Worm (Caenorhabditis elegans) whole organism, L2 larva: Measurements from ENCODE around the gene str-123.

ENCODE experiments used
- C34F6.9 ChIP-seq: fragments of 150-350 bp; optimal IDR thresholded peaks from 2 replicates; lab custom pipeline; 2014; ENCODE audit warnings: missing biosample characterization, missing genetic modification characterization
- F13H6.1 ChIP-seq: sonication (generic microtip); optimal IDR thresholded peaks from 2 replicates; lab custom pipeline; 2016; ENCODE audit warnings: missing genetic modification characterization, missing compliant biosample characterization
- R02D3.7 ChIP-seq: fragments of 150-350 bp; optimal IDR thresholded peaks from 2 replicates; lab custom pipeline; 2014; ENCODE audit warnings: missing biosample characterization, missing genetic modification characterization
- alr-1 ChIP-seq: fragments of 150-350 bp; optimal IDR thresholded peaks from 2 replicates; lab custom pipeline; 2014; ENCODE audit warnings: missing biosample characterization, missing genetic modification characterization
- aly-2 ChIP-seq: fragments of 150-350 bp; optimal IDR thresholded peaks from 2 replicates; lab custom pipeline; 2014; ENCODE audit warnings: missing biosample characterization, missing genetic modification characterization
- ama-1 ChIP-seq: fragments of 150-350 bp; optimal IDR thresholded peaks from 2 replicates; lab custom pipeline; 2018; ENCODE audit warnings: inconsistent platforms
- blmp-1 ChIP-seq: sonication (generic microtip); optimal IDR thresholded peaks from 2 replicates; lab custom pipeline; 2017; ENCODE audit warnings: missing genetic modification characterization, mild to moderate bottlenecking, missing compliant biosample characterization, antibody characterized with exemption, moderate library complexity; ENCODE audit not compliant: insufficient read depth
- ceh-16 ChIP-seq: fragments of 150-350 bp; optimal IDR thresholded peaks from 2 replicates; lab custom pipeline; 2014; ENCODE audit warnings: missing biosample characterization, missing genetic modification characterization
- crh-2 ChIP-seq: sonication (generic microtip); optimal IDR thresholded peaks from 2 replicates; lab custom pipeline; 2017; ENCODE audit warnings: missing biosample characterization, missing genetic modification characterization
- dmd-4 ChIP-seq: sonication (generic microtip); optimal IDR thresholded peaks from 2 replicates; lab custom pipeline; 2017; ENCODE audit warnings: missing biosample characterization, missing genetic modification characterization
- egl-27 ChIP-seq: sonication (generic microtip); optimal IDR thresholded peaks from 3 replicates; lab custom pipeline; 2017; ENCODE audit warnings: missing biosample characterization, missing genetic modification reagents, missing genetic modification characterization
- elt-3 ChIP-seq: sonication (generic microtip); optimal IDR thresholded peaks from 2 replicates; lab custom pipeline; 2017; ENCODE audit warnings: missing biosample characterization, missing genetic modification characterization
- fos-1 ChIP-seq: fragments of 150-350 bp; optimal IDR thresholded peaks from 2 replicates; lab custom pipeline; 2014; ENCODE audit warnings: missing biosample characterization, missing genetic modification characterization
- gmeb-1 ChIP-seq: fragments of 150-350 bp; optimal IDR thresholded peaks from 2 replicates; lab custom pipeline; 2014; ENCODE audit warnings: missing biosample characterization, missing genetic modification characterization
- lin-11 ChIP-seq: fragments of 150-350 bp; sonication (generic microtip); optimal IDR thresholded peaks from 2 replicates; lab custom pipeline; 2014; ENCODE audit warnings: missing biosample characterization, missing genetic modification characterization, inconsistent platforms, mixed read lengths
- lin-13 ChIP-seq: fragments of 150-350 bp; optimal IDR thresholded peaks from 2 replicates; lab custom pipeline; 2014; ENCODE audit warnings: missing biosample characterization, missing genetic modification reagents, missing genetic modification characterization
- lsy-2 ChIP-seq, 2 experiments: fragments of 150-350 bp in 1 of 2; sonication (generic microtip) in 1 of 2; optimal IDR thresholded peaks; 2 replicates each; lab custom pipeline; 2014 to 2017; ENCODE audit warnings: missing biosample characterization in 2 of 2, missing genetic modification characterization in 2 of 2
- mab-5 ChIP-seq: fragments of 150-350 bp; optimal IDR thresholded peaks from 2 replicates; lab custom pipeline; 2014; ENCODE audit warnings: missing biosample characterization, missing genetic modification characterization
- mbf-1 ChIP-seq: sonication (generic microtip); optimal IDR thresholded peaks from 2 replicates; lab custom pipeline; 2017; ENCODE audit warnings: missing biosample characterization, missing genetic modification characterization
- mdl-1 ChIP-seq, 2 experiments: fragments of 150-350 bp in 1 of 2; sonication (generic microtip) in 1 of 2; optimal IDR thresholded peaks; 2 replicates each; lab custom pipeline; 2017; ENCODE audit warnings: missing biosample characterization in 2 of 2, missing genetic modification characterization in 2 of 2
- nhr-11 ChIP-seq: fragments of 150-350 bp; optimal IDR thresholded peaks from 2 replicates; lab custom pipeline; 2014; ENCODE audit warnings: missing biosample characterization, missing genetic modification characterization
- nhr-12 ChIP-seq: fragments of 150-350 bp; optimal IDR thresholded peaks from 2 replicates; lab custom pipeline; 2014; ENCODE audit warnings: missing biosample characterization, missing genetic modification characterization
- nhr-129 ChIP-seq: fragments of 150-350 bp; optimal IDR thresholded peaks from 2 replicates; lab custom pipeline; 2014; ENCODE audit warnings: missing biosample characterization, missing genetic modification characterization
- nhr-21 ChIP-seq: fragments of 150-350 bp; optimal IDR thresholded peaks from 2 replicates; lab custom pipeline; 2014; ENCODE audit warnings: missing biosample characterization, missing genetic modification characterization
- nhr-23 ChIP-seq: fragments of 150-350 bp; optimal IDR thresholded peaks from 2 replicates; lab custom pipeline; 2014; ENCODE audit warnings: missing biosample characterization, missing genetic modification reagents, missing genetic modification characterization
- peb-1 ChIP-seq: fragments of 150-350 bp; optimal IDR thresholded peaks from 2 replicates; lab custom pipeline; 2014; ENCODE audit warnings: missing biosample characterization, missing genetic modification characterization
- skn-1 ChIP-seq: sonication (generic microtip); optimal IDR thresholded peaks from 2 replicates; lab custom pipeline; 2017; ENCODE audit warnings: missing biosample characterization, missing genetic modification characterization
- sma-3 ChIP-seq: sonication (generic microtip); optimal IDR thresholded peaks from 2 replicates; lab custom pipeline; 2016; ENCODE audit warnings: missing genetic modification reagents, missing genetic modification characterization, missing compliant biosample characterization
- sma-9 ChIP-seq, 2 experiments: fragments of 150-350 bp in 1 of 2; sonication (generic microtip) in 1 of 2; optimal IDR thresholded peaks; 2 replicates each; lab custom pipeline; 2014 to 2016; ENCODE audit warnings: missing genetic modification characterization in 2 of 2, mild to moderate bottlenecking in 1 of 2, missing biosample characterization in 1 of 2, missing compliant biosample characterization in 1 of 2, missing genetic modification reagents in 1 of 2, moderate library complexity in 1 of 2
- snpc-4 ChIP-seq: fragments of 150-350 bp; optimal IDR thresholded peaks from 2 replicates; lab custom pipeline; 2014; ENCODE audit warnings: missing biosample characterization, missing genetic modification characterization
- unc-39 ChIP-seq: fragments of 150-350 bp; optimal IDR thresholded peaks from 2 replicates; lab custom pipeline; 2014; ENCODE audit warnings: missing biosample characterization, missing genetic modification characterization
- unc-55 ChIP-seq: fragments of 150-350 bp; sonication (generic microtip); optimal IDR thresholded peaks from 3 replicates; lab custom pipeline; 2014; ENCODE audit warnings: missing biosample characterization, missing genetic modification reagents, missing genetic modification characterization
- unc-62 ChIP-seq: fragments of 150-350 bp; optimal IDR thresholded peaks from 2 replicates; lab custom pipeline; 2014; ENCODE audit warnings: missing biosample characterization, missing genetic modification reagents, missing genetic modification characterization
- ztf-1 ChIP-seq: fragments of 200-800 bp; sonication (Bioruptor generic); conservative IDR thresholded peaks from 2 replicates; pipeline ENCODE4 v1.3.6; 2022; ENCODE audit warnings: missing genetic modification characterization, missing compliant biosample characterization
- ztf-4 ChIP-seq: fragments of 150-350 bp; optimal IDR thresholded peaks from 2 replicates; lab custom pipeline; 2014; ENCODE audit warnings: missing biosample characterization, missing genetic modification characterization

Gene str-123

DNA sequence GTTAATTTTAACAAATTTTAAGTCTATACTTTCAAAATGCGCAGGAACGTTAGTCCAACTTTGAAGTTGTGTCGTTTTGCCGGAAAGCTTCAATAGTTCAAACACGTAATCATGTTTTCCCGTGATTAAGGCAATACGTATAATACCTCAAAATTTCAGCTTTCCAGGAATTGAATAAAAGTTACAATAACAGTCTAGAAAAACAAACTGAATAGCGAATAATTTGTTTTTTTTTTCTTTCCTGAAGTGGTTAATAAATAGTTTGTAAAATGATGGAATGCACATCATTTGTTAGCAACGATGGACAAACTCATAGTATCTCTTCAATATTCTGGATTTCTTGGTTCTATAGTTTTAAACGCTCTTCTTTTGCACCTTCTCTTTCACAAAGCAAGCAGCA lies at the start of gene str-123:
Gene str-123, plus strand, starts transcription at position 301 of the 400 bp plus-strand sequence.
- TF ChIP-seq mdl-1 (tag; optimal IDR thresholded peaks at IDR 0.05; lab: Kevin White, UChicago) (no peak), ama-1 (lab: Kevin White, UChicago) (no peak), lin-11 (tag; lab: Kevin White, UChicago) (no peak), sma-3 (GFP tag; lab: Kevin White, UChicago) (no peak), peb-1 (no peak), mab-5 (no peak), mbf-1 (no peak), ceh-16 (tag; lab: Kevin White, UChicago) (no peak), ztf-4 (no peak), gmeb-1 (tag; lab: Kevin White, UChicago) (no peak), crh-2 (tag; lab: Kevin White, UChicago) (no peak), aly-2 (no peak), nhr-11 (tag; lab: Kevin White, UChicago) (no peak), nhr-21 (no peak), nhr-129 (no peak), C34F6.9 (tag; lab: Kevin White, UChicago) (no peak), elt-3 (no peak), snpc-4 (tag; lab: Kevin White, UChicago) (no peak), fos-1 (tag; lab: Kevin White, UChicago) (no peak), ztf-1 (GFP tag; lab: Robert Waterston, UW) (no peak)

- no peak for TF ChIP-seq blmp-1 (tag; lab: Kevin White, UChicago)
- peak; percentile 63 for TF ChIP-seq F13H6.1 (tag; lab: Kevin White, UChicago)
- peak; percentile 22 for TF ChIP-seq nhr-129
- no peak for TF ChIP-seq unc-55
- TF ChIP-seq dmd-4 (tag; lab: Kevin White, UChicago) = no peak
Measured at ce11 chrX:12749530-12750240, 40.5 kb upstream of the str-123 start, which contains the start of gene pgp-14. pgp-14 (minus strand) TSS chrX:12749580.

- TF ChIP-seq F13H6.1 (tag; lab: Kevin White, UChicago) (peak; percentile 47), sma-9 (GFP tag; optimal IDR thresholded peaks at IDR 0.05; lab: Kevin White, UChicago) (no peak), sma-9 (tag; optimal IDR thresholded peaks at IDR 0.05; lab: Kevin White, UChicago) (no peak)
- TF ChIP-seq, all 48 proteins: peak for 1
Measured at ce11 chrX:12750805-12751204, 39.3 kb upstream of the str-123 start.

DNA sequence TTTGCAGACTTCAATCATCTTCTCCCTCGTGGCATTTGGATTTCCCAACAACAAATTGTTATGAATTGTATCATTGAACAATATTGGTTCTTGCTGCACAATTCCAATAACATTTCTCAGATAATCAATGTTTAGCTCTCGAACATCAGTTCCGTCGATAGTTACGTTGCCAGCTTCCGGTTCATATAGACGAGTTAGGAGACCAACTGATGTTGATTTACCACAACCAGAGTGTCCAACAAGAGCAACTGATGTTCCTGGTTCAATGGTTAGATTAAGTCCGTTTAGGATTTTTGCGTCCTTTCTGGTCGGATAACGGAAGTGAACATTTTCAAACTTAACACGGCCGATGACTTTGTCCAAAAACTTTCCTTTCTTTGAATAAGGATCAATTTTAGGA lies 36.1 kb upstream of the str-123 start:
- TF ChIP-seq sma-9 (GFP tag; optimal IDR thresholded peaks at IDR 0.05; lab: Kevin White, UChicago) = no peak
- no peak for TF ChIP-seq sma-9 (tag; optimal IDR thresholded peaks at IDR 0.05; lab: Kevin White, UChicago)
- TF ChIP-seq lin-11 (tag; lab: Kevin White, UChicago) = no peak
- no peak for TF ChIP-seq snpc-4 (tag; lab: Kevin White, UChicago)
- no peak for TF ChIP-seq lsy-2 (tag; optimal IDR thresholded peaks at IDR 0.05; lab: Kevin White, UChicago)
- no peak for TF ChIP-seq sma-3 (GFP tag; lab: Kevin White, UChicago)
- no peak for TF ChIP-seq lin-13 (GFP tag; lab: Kevin White, UChicago)
- no peak for TF ChIP-seq unc-62 (GFP tag; lab: Kevin White, UChicago)
- no peak for TF ChIP-seq unc-39 (tag; lab: Kevin White, UChicago)
- no peak for TF ChIP-seq alr-1 (tag; lab: Kevin White, UChicago)
- no peak for TF ChIP-seq blmp-1 (tag; lab: Kevin White, UChicago)
- TF ChIP-seq nhr-12 (tag; lab: Kevin White, UChicago) = no peak
- no peak for TF ChIP-seq nhr-23 (tag; lab: Kevin White, UChicago)
- TF ChIP-seq R02D3.7 (tag; lab: Kevin White, UChicago) = no peak
- no peak for TF ChIP-seq skn-1 (tag; lab: Kevin White, UChicago)
- no peak for TF ChIP-seq F13H6.1 (tag; lab: Kevin White, UChicago)
- TF ChIP-seq mdl-1 (tag; optimal IDR thresholded peaks at IDR 0.05; lab: Kevin White, UChicago) = no peak
- no peak for TF ChIP-seq nhr-129

DNA sequence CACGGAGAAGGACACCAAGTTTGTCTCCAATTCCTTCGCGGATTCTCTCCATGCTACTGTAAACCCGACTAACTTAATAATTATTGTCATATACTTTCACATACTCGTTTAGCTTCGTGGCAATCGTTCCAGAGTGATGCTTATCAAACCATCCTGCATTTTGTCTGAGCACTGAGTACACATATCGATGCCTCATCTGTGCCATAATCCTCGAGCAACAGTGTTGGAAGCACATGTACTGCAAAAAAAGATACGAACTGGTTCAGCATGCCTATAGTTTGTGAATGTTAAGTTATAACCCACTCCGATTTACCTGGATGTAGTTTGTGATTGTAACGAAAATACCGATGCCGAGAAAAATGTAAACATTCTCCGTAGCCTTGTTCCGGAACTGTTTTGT lies 35.1 kb upstream of the str-123 start:
- TF ChIP-seq unc-62 (GFP tag; lab: Kevin White, UChicago) (no peak), nhr-11 (tag; lab: Kevin White, UChicago) (no peak), mbf-1 (no peak), nhr-12 (tag; lab: Kevin White, UChicago) (no peak), unc-39 (tag; lab: Kevin White, UChicago) (no peak), sma-9 (GFP tag; optimal IDR thresholded peaks at IDR 0.05; lab: Kevin White, UChicago) (no peak), sma-9 (tag; optimal IDR thresholded peaks at IDR 0.05; lab: Kevin White, UChicago) (no peak), egl-27 (tag; lab: Kevin White, UChicago) (no peak)
